Worm (Caenorhabditis elegans): ENCODE results near the gene npp-10.

DNA sequence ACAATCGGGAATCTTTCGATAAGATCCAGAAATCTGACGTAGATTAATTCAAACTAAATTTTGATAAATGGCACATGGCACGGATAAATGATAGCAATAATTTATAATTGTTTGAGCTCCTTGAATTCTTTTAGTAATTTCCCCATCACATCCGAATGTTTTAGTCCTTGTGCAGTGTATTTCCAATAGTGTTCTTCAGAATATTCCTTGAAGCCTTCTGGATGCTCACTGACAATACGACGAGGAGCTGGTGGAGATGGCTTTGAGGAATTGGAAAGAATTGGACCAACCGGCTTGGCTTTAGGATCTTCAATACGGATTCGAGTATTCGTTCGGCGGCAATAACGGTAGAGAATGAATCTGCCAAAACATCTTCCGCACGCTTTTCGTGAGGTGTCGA lies 12.9 kb downstream of the npp-10 start:
- no peak for TF ChIP-seq tbx-2 (tag; optimal IDR thresholded peaks at IDR 0.05)
- TF ChIP-seq unc-62 (GFP tag; optimal IDR thresholded peaks at IDR 0.05), result no peak
- TF ChIP-seq nhr-25 (tag; optimal IDR thresholded peaks at IDR 0.05), result no peak
- TF ChIP-seq nfya-1 (tag; optimal IDR thresholded peaks at IDR 0.05; ENCODE audit: insufficient read depth), result no peak
- no peak for TF ChIP-seq ZK546.5 (tag; optimal IDR thresholded peaks at IDR 0.05)
- no peak for TF ChIP-seq ztf-11 (tag; optimal IDR thresholded peaks at IDR 0.05)
- TF ChIP-seq ceh-82 (tag; optimal IDR thresholded peaks at IDR 0.05), result no peak
- TF ChIP-seq ztf-4 (tag; optimal IDR thresholded peaks at IDR 0.05), result no peak
- TF ChIP-seq zag-1 (tag; optimal IDR thresholded peaks at IDR 0.05), result no peak
- no peak for TF ChIP-seq nhr-11 (tag; optimal IDR thresholded peaks at IDR 0.05)
- peak; percentile 2 for TF ChIP-seq nhr-77 (tag; optimal IDR thresholded peaks at IDR 0.05)
- TF ChIP-seq aly-2 (tag; optimal IDR thresholded peaks at IDR 0.05), result no peak
- no peak for TF ChIP-seq nhr-237 (tag; optimal IDR thresholded peaks at IDR 0.05)
- no peak for TF ChIP-seq ama-1 (optimal IDR thresholded peaks at IDR 0.05)

Measured in whole organism, L3 larva.